Fruit fly (Drosophila melanogaster): ENCODE data around the gene CG32221.

dm6 chr3L:19801105-19801504, 33.4 kb upstream of the CG32221 start, which contains the start of gene CG14102:
- TF ChIP-seq CG1620 (GFP tag; optimal IDR thresholded peaks at IDR 0.05) (no peak), Mnt (GFP tag; optimal IDR thresholded peaks at IDR 0.05) (no peak), kay (GFP tag; ENCODE audit: borderline replicate concordance) (no peak), ovo (GFP tag; optimal IDR thresholded peaks at IDR 0.05) (no peak), bab1 (GFP tag; optimal IDR thresholded peaks at IDR 0.05) (no peak), CG5204 (GFP tag; optimal IDR thresholded peaks at IDR 0.05) (no peak), cnc (optimal IDR thresholded peaks at IDR 0.05) (no peak), toe (GFP tag; optimal IDR thresholded peaks at IDR 0.05) (no peak), Crg-1 (GFP tag; optimal IDR thresholded peaks at IDR 0.05) (no peak), Hr96 (GFP tag; optimal IDR thresholded peaks at IDR 0.05) (no peak)
